Worm (Caenorhabditis elegans): Measurements from ENCODE around the gene fox-1.

fox-1 gene

DNA sequence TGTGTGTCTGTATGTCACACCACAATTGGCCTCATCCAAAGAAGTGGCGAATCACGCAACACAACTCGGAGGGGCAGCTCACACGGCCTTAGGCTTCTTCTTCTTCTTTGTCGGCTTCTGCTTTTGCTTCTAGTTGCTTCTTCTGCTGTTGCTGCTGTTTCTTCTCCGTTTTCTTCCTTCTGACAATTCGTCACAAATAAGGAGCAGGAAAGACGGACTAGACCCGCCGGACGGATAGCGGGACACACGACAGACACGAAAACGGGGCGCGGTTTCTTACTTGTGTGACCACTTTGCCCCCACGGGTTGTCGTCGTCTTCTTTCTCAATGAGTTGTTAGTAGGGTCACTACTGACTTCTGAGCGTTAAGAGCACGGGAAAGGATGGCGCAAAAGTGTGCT lies 3.6 kb downstream of the fox-1 start:
- TF ChIP-seq unc-62 (GFP tag; optimal IDR thresholded peaks at IDR 0.05), result no peak

ce11 chrX:2454914-2455313 lies 4.8 kb downstream of the fox-1 start:
- no peak for TF ChIP-seq unc-62 (GFP tag; optimal IDR thresholded peaks at IDR 0.05)

- no peak for TF ChIP-seq unc-62 (GFP tag; optimal IDR thresholded peaks at IDR 0.05)
These were observed 7.0 kb downstream of the fox-1 start for ce11 chrX:2452716-2453115.

DNA sequence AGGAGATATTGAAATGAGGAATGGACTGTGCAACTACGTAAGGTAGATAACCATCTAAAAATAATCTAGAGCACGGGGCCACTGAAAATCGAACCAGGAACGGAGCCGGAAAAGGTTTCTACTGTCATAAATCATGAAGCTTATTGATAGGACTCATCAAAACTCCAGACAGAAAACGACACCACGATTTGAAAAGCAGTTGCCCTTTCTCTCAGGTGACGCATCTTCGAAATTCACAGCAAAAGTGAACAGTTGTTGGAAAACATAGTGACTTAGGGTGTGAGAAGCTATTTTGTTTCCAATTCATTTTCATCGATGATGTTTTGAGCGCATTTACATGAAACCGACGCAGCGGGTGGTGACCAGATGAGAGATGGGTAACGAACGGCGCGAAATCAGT lies 7.4 kb downstream of the fox-1 start:
- TF ChIP-seq unc-62 (GFP tag; optimal IDR thresholded peaks at IDR 0.05), result no peak

ce11 chrX:2450994-2451393 lies 8.7 kb downstream of the fox-1 start:
- no peak for TF ChIP-seq unc-62 (GFP tag; optimal IDR thresholded peaks at IDR 0.05)

DNA sequence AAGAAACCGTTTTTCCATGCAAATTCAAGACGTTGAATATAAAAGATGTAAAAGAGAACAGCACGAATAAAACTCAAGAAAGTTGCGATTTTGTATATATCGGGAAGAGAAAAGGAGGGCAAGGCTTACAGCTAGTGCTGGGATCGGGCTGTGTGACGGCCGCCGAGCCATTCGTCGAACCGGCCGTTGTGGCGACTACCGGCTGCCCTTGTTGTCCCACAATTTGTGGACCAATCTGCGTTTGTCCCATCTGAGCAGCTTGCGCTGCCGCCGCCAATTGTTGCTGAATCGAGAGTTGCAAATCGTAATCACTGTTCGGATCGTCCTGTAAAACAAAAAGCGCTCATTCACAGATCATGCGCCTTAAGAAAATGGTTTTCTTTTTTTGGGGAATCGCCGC lies 12.5 kb downstream of the fox-1 start:
- no peak for TF ChIP-seq unc-62 (GFP tag; optimal IDR thresholded peaks at IDR 0.05)

- no peak for TF ChIP-seq unc-62 (GFP tag; optimal IDR thresholded peaks at IDR 0.05)
These were observed 13.5 kb downstream of the fox-1 start for ce11 chrX:2446185-2446584.

- TF ChIP-seq unc-62 (GFP tag; optimal IDR thresholded peaks at IDR 0.05), result no peak
These were observed 16.4 kb downstream of the fox-1 start, which contains the start of gene T07D1.3 for ce11 chrX:2443304-2443703. T07D1.3 (minus strand) TSS chrX:2443404.

DNA sequence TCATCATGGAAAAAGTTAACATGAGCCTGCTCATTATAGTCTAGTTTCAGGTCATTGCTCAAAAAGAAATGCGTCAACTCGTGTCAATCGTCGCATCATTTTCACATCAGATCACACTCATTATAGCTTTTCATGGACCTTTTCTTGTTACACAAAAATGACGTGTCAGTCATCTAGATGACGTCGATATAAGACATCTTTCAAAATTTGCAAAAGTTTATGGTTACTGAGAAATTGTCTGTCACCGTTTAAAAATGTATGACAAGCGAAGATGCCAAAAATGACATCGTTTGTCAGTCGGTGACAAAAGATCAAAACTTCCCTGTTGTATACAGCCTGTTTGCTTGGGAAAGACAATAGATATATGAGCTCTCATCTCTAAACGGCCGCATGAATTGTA lies 18.5 kb downstream of the fox-1 start:
- TF ChIP-seq unc-62 (GFP tag; optimal IDR thresholded peaks at IDR 0.05), result no peak

DNA sequence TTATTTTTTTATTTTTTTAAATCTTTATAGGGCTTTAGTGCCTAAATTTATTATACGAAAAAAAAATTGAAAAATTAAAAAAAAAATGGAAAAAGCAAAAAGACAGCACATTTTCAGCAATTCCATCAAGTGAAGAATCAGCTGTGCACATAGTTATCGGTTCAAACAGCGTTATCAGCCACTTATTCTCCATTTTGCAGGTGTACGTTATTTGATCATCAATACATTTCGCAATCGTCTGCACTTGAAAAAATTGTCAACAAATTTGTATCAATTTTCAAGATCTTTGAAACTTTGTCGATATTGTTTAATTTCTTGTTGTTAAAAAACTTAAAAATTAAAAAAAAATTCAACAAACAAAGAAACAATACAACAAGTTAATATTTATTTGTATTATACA lies 20.0 kb downstream of the fox-1 start:
- no peak for TF ChIP-seq unc-62 (GFP tag; optimal IDR thresholded peaks at IDR 0.05)

- no peak for TF ChIP-seq unc-62 (GFP tag; optimal IDR thresholded peaks at IDR 0.05)
These were observed 20.4 kb downstream of the fox-1 start for ce11 chrX:2439309-2439708.

- no peak for TF ChIP-seq unc-62 (GFP tag; optimal IDR thresholded peaks at IDR 0.05)
These were observed 20.8 kb downstream of the fox-1 start, which contains the start of gene gid-2 for ce11 chrX:2438857-2439256. gid-2 (minus strand) TSS chrX:2438957.

ce11 chrX:2435353-2435752 lies 24.3 kb downstream of the fox-1 start:
- TF ChIP-seq unc-62 (GFP tag; optimal IDR thresholded peaks at IDR 0.05), result no peak

DNA sequence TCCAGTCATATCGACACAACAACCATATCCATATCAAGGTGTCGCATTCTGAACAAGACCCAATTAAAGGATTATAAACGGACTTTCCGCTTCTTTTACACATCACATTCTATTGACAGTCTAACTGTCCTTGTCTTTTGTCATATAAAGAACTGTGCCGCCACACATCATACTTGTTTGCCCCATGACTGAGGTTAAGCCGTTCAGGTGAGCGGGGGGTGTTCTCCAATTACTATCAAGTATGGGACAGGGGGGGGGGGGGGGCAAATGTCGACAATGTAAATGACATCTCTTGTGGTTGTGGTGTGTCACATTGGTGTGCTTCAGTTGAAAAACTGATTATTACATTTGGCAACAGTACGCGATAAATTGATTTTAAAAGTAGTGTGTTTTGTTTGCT lies 25.9 kb downstream of the fox-1 start:
- no peak for TF ChIP-seq unc-62 (GFP tag; optimal IDR thresholded peaks at IDR 0.05)

DNA sequence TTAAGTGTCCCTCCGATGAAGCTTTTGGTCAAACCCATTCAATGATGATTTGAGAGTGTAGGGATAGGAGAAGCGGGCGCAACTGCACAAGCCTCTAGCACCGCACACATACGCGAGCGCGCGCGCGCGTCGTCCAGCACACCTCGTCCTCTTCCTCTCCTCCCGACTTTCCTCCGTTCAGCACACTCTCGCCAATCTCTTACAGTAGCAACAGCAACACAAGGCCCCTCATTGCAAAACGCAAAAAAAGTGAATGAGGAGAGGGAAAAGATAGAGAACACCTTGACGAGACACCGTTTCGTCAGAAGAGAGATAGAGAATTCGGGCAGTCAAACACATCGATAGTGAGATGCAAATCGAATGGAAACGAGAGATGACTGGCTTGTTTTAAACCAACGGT lies 27.2 kb downstream of the fox-1 start:
- no peak for TF ChIP-seq unc-62 (GFP tag; optimal IDR thresholded peaks at IDR 0.05)

DNA sequence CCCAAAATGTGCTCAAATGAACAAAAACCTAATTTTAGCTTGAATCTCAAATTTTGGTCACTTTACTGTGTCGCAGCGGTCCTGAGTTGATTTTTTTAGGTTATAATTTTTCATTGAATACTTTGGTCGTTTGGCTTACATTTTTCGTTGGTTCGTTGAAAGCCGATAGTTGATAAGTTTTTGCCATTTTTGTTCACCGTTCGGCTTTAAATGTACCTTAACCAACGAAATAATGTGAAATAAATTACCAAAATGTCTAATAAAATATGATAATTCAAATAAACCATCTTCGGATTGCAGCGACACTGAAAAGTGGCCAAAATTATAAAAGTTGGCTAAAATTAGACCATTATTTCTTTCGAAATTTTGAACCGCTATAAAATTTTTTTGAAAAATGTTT lies 29.4 kb downstream of the fox-1 start:
- no peak for TF ChIP-seq unc-62 (GFP tag; optimal IDR thresholded peaks at IDR 0.05)

DNA sequence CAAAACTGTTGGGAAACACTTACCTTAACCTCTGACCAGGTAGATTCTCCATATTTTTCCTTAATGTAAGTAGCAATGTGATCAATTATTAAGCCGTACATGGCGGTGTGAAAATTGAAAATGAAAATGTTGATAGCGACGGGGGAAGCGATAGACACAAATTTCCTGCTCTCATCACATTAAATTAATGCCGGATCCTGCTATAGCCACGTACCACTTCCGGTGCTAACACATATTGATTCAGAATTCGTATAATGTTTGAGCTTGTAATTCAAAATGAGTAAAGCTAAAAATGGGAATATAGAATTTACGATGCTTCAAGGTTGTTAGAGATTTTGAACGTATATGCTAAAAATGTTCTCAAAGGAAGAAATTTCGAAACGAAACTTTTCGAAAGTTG lies 32.3 kb downstream of the fox-1 start, which contains the start of gene gcy-31:
TSS of gene gcy-31 (minus strand) at position 101 of the 400 bp plus-strand sequence.
- no peak for TF ChIP-seq unc-62 (GFP tag; optimal IDR thresholded peaks at IDR 0.05)

ce11 chrX:2426932-2427331 lies 32.8 kb downstream of the fox-1 start:
- no peak for TF ChIP-seq unc-62 (GFP tag; optimal IDR thresholded peaks at IDR 0.05)

DNA sequence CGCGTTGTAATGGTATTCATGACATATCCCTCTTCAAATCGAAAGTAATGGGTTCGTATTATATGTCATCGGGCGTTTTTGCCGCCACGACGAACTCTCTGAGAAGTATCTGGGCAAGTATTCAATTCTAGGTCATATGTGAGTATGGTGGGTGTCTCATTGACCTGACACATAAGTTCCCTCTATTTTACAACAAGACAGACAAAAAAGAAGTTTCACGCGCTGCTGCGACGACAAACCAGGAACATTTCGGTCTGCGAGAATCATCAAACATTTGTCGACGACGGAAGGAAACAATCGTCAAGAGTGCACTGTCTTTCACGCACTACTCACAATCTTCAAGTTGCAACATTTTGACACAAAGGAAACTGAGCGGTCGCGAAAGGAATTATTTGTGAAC lies 34.4 kb downstream of the fox-1 start:
- no peak for TF ChIP-seq unc-62 (GFP tag; optimal IDR thresholded peaks at IDR 0.05)

Data from whole organism, dauer.